Fruit fly (Drosophila melanogaster): ENCODE measurements around the gene CG17746.

DNA sequence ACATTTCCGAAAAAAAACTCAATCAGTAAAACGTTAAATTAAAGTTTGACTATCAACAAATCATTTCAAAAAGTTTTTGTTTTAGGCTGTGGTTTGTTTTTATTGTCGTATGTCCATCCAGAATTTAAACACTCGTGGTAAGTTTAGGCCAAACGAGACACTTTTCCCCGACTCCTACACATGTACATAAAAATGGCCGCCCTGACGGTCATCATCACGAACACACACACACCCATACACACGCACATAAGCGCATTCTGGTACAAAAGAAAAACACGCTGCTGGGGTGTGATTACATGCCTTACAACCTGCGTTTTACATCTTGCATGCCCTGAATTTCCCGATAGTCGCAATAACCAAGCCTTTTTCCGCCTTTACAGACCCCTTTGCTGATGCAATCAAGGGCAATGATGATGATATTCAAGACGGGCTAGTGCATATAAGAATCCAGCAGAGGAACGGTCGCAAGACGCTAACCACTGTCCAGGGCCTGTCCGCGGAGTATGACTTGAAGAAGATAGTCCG is 15.9 kb downstream of the CG17746 start:
- TF ChIP-seq CG10631 (GFP tag; optimal IDR thresholded peaks at IDR 0.05) (no peak), CG6854 (GFP tag; optimal IDR thresholded peaks at IDR 0.05) (no peak), achi (GFP tag; optimal IDR thresholded peaks at IDR 0.05) (no peak)
